Fruit fly (Drosophila melanogaster): ENCODE results near the gene Nepl5.

Nepl5 gene

dm6 chr2L:6356686-6357362 is 24.2 kb upstream of the Nepl5 start (continued):
- peak; percentile 56 for TF ChIP-seq Blimp-1 (GFP tag; optimal IDR thresholded peaks at IDR 0.05)
- peak; percentile 45 for TF ChIP-seq ewg (GFP tag; optimal IDR thresholded peaks at IDR 0.05)
- TF ChIP-seq CTCF (GFP tag; optimal IDR thresholded peaks at IDR 0.05) = peak; percentile 94
- TF ChIP-seq peb (GFP tag; IDR thresholded peaks at IDR 0.05) = no peak
- TF ChIP-seq kay (GFP tag; optimal IDR thresholded peaks at IDR 0.05) = no peak
- no peak for TF ChIP-seq Atf6 (GFP tag; IDR thresholded peaks at IDR 0.05)
- no peak for TF ChIP-seq CG6765 (GFP tag; optimal IDR thresholded peaks at IDR 0.05)
- peak; percentile 22 for TF ChIP-seq HHEX (GFP tag; optimal IDR thresholded peaks at IDR 0.05)
- TF ChIP-seq Kr (GFP tag; optimal IDR thresholded peaks at IDR 0.05) = no peak
- TF ChIP-seq jigr1 (GFP tag; IDR thresholded peaks at IDR 0.05) = no peak
- no peak for TF ChIP-seq CG32772 (GFP tag; IDR thresholded peaks at IDR 0.05)
- TF ChIP-seq CG6689 (GFP tag; IDR thresholded peaks at IDR 0.05) = no peak
- TF ChIP-seq slp2 (GFP tag; optimal IDR thresholded peaks at IDR 0.05) = no peak
- TF ChIP-seq CG8765 (GFP tag; IDR thresholded peaks at IDR 0.05) = no peak; the same call in 1 of the 2 replicates
- no peak for TF ChIP-seq E2f1 (GFP tag; IDR thresholded peaks at IDR 0.05)
- TF ChIP-seq lov (optimal IDR thresholded peaks at IDR 0.05) = no peak
- TF ChIP-seq lov (GFP tag; IDR thresholded peaks at IDR 0.05) = no peak
- peak; percentile 18 to 31 for TF ChIP-seq dpn (GFP tag; optimal IDR thresholded peaks at IDR 0.05)
- no peak for TF ChIP-seq CG12391 (tag; optimal IDR thresholded peaks at IDR 0.05)
- no peak for TF ChIP-seq Lim3 (GFP tag; IDR thresholded peaks at IDR 0.05)
- no peak for TF ChIP-seq CG34224 (GFP tag; IDR thresholded peaks at IDR 0.05; ENCODE audit: partially characterized antibody)
- TF ChIP-seq Ada2b (GFP tag; IDR thresholded peaks at IDR 0.05) = no peak
- no peak for TF ChIP-seq CG7745 (tag; optimal IDR thresholded peaks at IDR 0.05)
- TF ChIP-seq CG2678 (tag; optimal IDR thresholded peaks at IDR 0.05) = peak; percentile 36
- TF ChIP-seq Hand (GFP tag; optimal IDR thresholded peaks at IDR 0.05) = no peak
- TF ChIP-seq CG11398 (GFP tag; optimal IDR thresholded peaks at IDR 0.05) = no peak
- TF ChIP-seq fd102C (GFP tag; optimal IDR thresholded peaks at IDR 0.05) = peak; percentile 45
- peak; percentile 60; the same call in 2 of the 3 replicates for TF ChIP-seq Opbp (GFP tag; IDR thresholded peaks at IDR 0.05; ENCODE audit: partially characterized antibody)
- no peak for TF ChIP-seq Atf-2 (GFP tag; optimal IDR thresholded peaks at IDR 0.05)
- TF ChIP-seq CG2875 (GFP tag; optimal IDR thresholded peaks at IDR 0.05) = peak; percentile 48
- no peak for TF ChIP-seq run (tag; optimal IDR thresholded peaks at IDR 0.05)
- peak; percentile 58 for TF ChIP-seq knrl (GFP tag; IDR thresholded peaks at IDR 0.05; ENCODE audit: partially characterized antibody)
- TF ChIP-seq CG2889 (GFP tag; IDR thresholded peaks at IDR 0.05) = no peak
- TF ChIP-seq CG17328 (GFP tag; IDR thresholded peaks at IDR 0.05) = peak; percentile 55
- TF ChIP-seq CG15514 (GFP tag; optimal IDR thresholded peaks at IDR 0.05) = peak; percentile 37
- no peak for TF ChIP-seq crol (GFP tag; IDR thresholded peaks at IDR 0.05)
- TF ChIP-seq Ptx1 (GFP tag; IDR thresholded peaks at IDR 0.05) = no peak
- TF ChIP-seq H15 (GFP tag; IDR thresholded peaks at IDR 0.05) = 0 out of 3 replicates have a peak, but pooled peaks have one; percentile 42
- peak; percentile 28 for TF ChIP-seq CG15269 (tag; optimal IDR thresholded peaks at IDR 0.05)
- TF ChIP-seq Gug (GFP tag; IDR thresholded peaks at IDR 0.05) = no peak
- TF ChIP-seq NK7.1 (GFP tag; optimal IDR thresholded peaks at IDR 0.05) = no peak
- peak; percentile 72; the same call in 2 of the 3 replicates for TF ChIP-seq ase (GFP tag; IDR thresholded peaks at IDR 0.05)
- peak; percentile 43; the same call in 1 of the 3 replicates for TF ChIP-seq CG16813 (GFP tag; IDR thresholded peaks at IDR 0.05; ENCODE audit: partially characterized antibody)
- no peak for TF ChIP-seq Bdp1 (GFP tag; optimal IDR thresholded peaks at IDR 0.05)
- TF ChIP-seq pb (GFP tag; optimal IDR thresholded peaks at IDR 0.05) = no peak
- TF ChIP-seq Adf1 (GFP tag; IDR thresholded peaks at IDR 0.05) = no peak
- TF ChIP-seq ind (GFP tag; optimal IDR thresholded peaks at IDR 0.05) = peak; percentile 34
- peak; percentile 55; the same call in 1 of the 2 replicates for TF ChIP-seq CG1024 (GFP tag; IDR thresholded peaks at IDR 0.05)
- TF ChIP-seq gfzf (GFP tag; optimal IDR thresholded peaks at IDR 0.05) = no peak
- peak; percentile 50 for TF ChIP-seq Six4 (GFP tag; optimal IDR thresholded peaks at IDR 0.05)
- TF ChIP-seq CG9817 (tag; optimal IDR thresholded peaks at IDR 0.05) = no peak

All from whole organism, embryonic.